Worm (Caenorhabditis elegans) whole organism, midembryonic: ENCODE data around the gene tre-4.
"Not testable (repeated sequence)": the region's sequence is repeated elsewhere in the genome, so short reads cannot be mapped to it uniquely, and the experiment has no call there.

ENCODE experiments used
- T22C8.4 ChIP-seq: fragments of 200-800 bp; sonication (Bioruptor generic); IDR thresholded peaks from 2 replicates; pipeline ENCODE4 v1.3.6; 2022; ENCODE audit warnings: missing genetic modification characterization, missing compliant biosample characterization
- cog-1 ChIP-seq: sonication (generic microtip); optimal IDR thresholded peaks from 2 replicates; lab custom pipeline; 2016; ENCODE audit warnings: missing genetic modification characterization, missing compliant biosample characterization
- flt-1 ChIP-seq: fragments of 200-800 bp; sonication (Bioruptor generic); IDR thresholded peaks from 2 replicates; pipeline ENCODE4 v1.3.6; 2022; ENCODE audit warnings: missing genetic modification characterization, missing compliant biosample characterization
- klf-2 ChIP-seq: fragments of 200-800 bp; sonication (Bioruptor generic); conservative IDR thresholded peaks from 2 replicates; pipeline ENCODE4 v1.3.6; 2022; ENCODE audit warnings: missing genetic modification reagents, missing genetic modification characterization, missing compliant biosample characterization
- med-1 ChIP-seq: sonication (generic microtip); optimal IDR thresholded peaks from 2 replicates; lab custom pipeline; 2017; ENCODE audit warnings: missing genetic modification characterization, mild to moderate bottlenecking, missing compliant biosample characterization, antibody characterized with exemption, missing genetic modification reagents; ENCODE audit not compliant: insufficient read depth
- ref-1 ChIP-seq: fragments of 200-800 bp; sonication (Bioruptor generic); conservative IDR thresholded peaks from 2 replicates; pipeline ENCODE4 v1.3.6; 2022; ENCODE audit warnings: missing genetic modification reagents, missing genetic modification characterization, missing compliant biosample characterization
- tab-1 ChIP-seq: fragments of 200-800 bp; sonication (Bioruptor generic); IDR thresholded peaks from 2 replicates; pipeline ENCODE4 v1.3.6; 2022; ENCODE audit warnings: missing genetic modification characterization, missing compliant biosample characterization
- ztf-23 ChIP-seq: fragments of 200-800 bp; sonication (Bioruptor generic); IDR thresholded peaks from 2 replicates; pipeline ENCODE4 v1.3.6; 2022; ENCODE audit warnings: missing genetic modification reagents, missing genetic modification characterization, missing compliant biosample characterization
- ztf-29 ChIP-seq: fragments of 200-800 bp; sonication (Bioruptor generic); IDR thresholded peaks from 2 replicates; pipeline ENCODE4 v1.3.6; 2022; ENCODE audit warnings: missing genetic modification reagents, missing genetic modification characterization, missing compliant biosample characterization

The tre-4 gene

DNA sequence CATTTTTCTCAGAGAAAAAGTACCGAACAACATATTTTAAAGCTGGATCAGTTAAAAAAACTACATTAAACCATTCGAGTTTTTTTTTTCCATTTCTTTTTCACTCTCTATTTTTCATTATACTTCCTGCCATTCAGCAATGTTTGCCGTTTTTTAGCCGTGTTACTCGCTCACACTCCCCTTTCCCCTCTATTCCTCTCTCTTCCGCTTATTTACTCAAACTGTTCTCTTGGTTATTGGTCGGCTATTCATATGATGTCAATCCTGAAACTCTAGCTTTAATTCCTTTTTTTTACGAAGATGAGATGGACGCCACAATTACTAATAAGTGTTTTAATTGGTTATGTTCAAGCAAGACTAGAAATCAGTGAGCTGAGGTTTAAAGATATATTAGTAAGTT, at the start of gene tre-4:
tre-4 (plus strand) TSS at position 301 of the 400 bp plus-strand sequence.
- TF ChIP-seq klf-2 (GFP tag; lab: Robert Waterston, UW) (no peak), cog-1 (no peak), T22C8.4 (no peak), med-1 (GFP tag; lab: Kevin White, UChicago) (no peak), ztf-29 (no peak), ztf-23 (GFP tag; lab: Robert Waterston, UW) (no peak), ref-1 (GFP tag; lab: Robert Waterston, UW) (no peak), tab-1 (no peak), flt-1 (GFP tag; lab: Robert Waterston, UW) (no peak)

ce11 chrX:13423340-13423739, 48.6 kb upstream of the tre-4 start, which contains the start of gene fkh-3:
Gene fkh-3, minus strand, starts transcription at chrX:13423440.
- TF ChIP-seq klf-2 (GFP tag; lab: Robert Waterston, UW), result no peak
- TF ChIP-seq T22C8.4, result no peak
- TF ChIP-seq med-1 (GFP tag; lab: Kevin White, UChicago), result no peak
- no peak for TF ChIP-seq tab-1
- no peak for TF ChIP-seq cog-1
- no peak for TF ChIP-seq flt-1 (GFP tag; lab: Robert Waterston, UW)
- TF ChIP-seq ref-1 (GFP tag; lab: Robert Waterston, UW), result no peak
- TF ChIP-seq ztf-23 (GFP tag; lab: Robert Waterston, UW), result no peak
- no peak for TF ChIP-seq ztf-29

DNA sequence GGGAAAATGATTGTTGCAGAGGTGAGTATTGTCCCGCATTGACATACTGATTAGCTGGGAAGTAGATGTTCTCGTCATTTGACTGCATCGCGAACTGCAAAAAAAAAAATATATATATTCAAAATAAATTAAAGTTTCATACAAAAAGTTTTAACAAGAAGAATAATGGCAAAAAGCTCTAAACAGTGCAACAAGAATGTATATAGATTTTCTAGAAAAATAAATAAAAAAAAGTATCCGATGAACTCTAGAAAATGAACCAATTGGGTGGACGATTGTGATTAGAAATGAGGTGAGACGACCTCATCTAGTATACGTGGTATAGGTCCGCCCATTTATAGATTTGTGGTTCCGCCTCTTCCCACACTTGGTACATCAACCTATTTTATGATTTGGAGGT, 43.2 kb upstream of the tre-4 start, which contains the start of gene fkh-4:
fkh-4 (minus strand) TSS at position 101 of the 400 bp plus-strand sequence.
- TF ChIP-seq T22C8.4; ztf-23 (GFP tag; lab: Robert Waterston, UW); cog-1: not testable (repeated sequence)

ce11 chrX:13431388-13431787, 40.6 kb upstream of the tre-4 start, which contains the start of gene C29F7.10:
Gene C29F7.10, minus strand, starts transcription at chrX:13431488.
- TF ChIP-seq flt-1 (GFP tag; lab: Robert Waterston, UW); cog-1; klf-2 (GFP tag; lab: Robert Waterston, UW): not testable (repeated sequence)

DNA sequence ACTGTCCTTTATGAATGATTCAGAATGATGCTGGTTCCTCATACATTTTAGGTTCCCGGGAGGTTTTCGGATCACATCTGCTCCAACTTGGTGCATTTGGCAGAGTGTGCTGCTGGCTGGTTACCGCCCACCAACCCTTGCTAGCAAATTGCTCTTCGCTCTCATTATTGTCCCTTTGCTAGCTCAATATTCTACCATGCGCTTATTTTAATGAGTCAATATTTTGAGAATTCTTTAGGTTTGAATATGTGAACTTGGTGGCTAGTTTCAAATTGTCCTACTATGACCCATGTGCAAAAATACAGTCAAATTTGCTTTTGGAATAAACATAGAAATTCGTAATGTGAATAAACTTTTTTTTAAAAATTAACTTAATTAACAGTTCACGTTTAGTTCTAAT, 36.8 kb upstream of the tre-4 start:
- TF ChIP-seq ztf-29, result no peak
- TF ChIP-seq cog-1, result no peak
- TF ChIP-seq ref-1 (GFP tag; lab: Robert Waterston, UW), result no peak
- TF ChIP-seq T22C8.4, result no peak

DNA sequence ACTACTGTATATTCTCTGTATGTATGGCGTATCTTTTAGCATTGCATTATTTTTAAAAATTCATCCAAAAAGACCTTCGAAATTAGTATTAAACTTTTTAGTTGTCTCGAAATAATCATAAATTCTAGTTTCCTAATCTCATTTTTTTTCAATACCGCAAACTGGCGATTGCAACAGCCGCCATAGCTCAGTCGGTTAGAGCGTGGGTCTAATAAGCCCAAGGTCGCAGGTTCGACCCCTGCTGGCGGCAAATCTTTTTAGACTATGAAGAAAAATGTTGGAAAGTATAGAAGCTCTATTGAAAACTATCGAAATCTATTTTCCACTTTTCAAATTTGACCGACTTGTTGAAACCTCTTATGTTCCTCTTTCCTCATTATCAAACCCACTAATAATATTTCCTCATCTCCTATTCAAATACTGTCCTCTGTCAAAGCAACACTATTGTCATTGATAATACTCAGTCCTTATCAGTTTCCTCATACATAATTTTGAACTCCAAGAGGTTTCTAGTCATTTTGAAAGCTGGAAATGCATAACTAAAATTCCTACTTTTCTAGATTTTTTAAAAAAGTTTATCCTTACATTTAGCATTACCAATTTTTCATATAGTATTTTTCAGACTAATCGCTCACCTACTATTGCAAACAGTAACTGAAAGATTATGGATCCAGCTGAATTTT, 36.0 kb upstream of the tre-4 start, which contains the start of gene jmjd-3.3:
jmjd-3.3 (plus strand) TSS at position 633 of the 683 bp plus-strand sequence.
- TF ChIP-seq klf-2 (GFP tag; lab: Robert Waterston, UW) (no peak), ref-1 (GFP tag; lab: Robert Waterston, UW) (no peak), flt-1 (GFP tag; lab: Robert Waterston, UW) (no peak), ztf-23 (GFP tag; lab: Robert Waterston, UW) (no peak)

DNA sequence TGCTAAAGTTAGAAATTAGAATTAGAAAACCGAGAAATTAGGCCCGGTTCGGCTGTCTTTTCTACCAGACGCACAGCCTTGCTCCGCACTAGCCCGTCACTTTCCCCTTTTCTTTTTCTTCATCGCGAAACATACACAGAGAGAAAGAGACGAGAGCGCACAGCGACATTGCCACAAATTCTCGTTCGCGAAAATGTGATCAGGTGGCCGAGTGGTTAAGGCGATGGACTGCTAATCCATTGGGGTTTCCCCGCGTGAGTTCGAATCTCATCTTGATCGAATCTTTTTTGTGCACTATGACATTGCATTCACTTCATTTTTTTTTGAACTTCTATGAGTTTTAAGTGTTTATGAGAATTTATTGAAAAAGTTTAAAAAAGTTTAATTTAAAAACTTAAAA, 29.5 kb upstream of the tre-4 start:
- TF ChIP-seq flt-1 (GFP tag; lab: Robert Waterston, UW), result peak; percentile 65
- TF ChIP-seq med-1 (GFP tag; lab: Kevin White, UChicago), result no peak
- peak; percentile 70; the same call in 1 of the 2 replicates for TF ChIP-seq ztf-23 (GFP tag; lab: Robert Waterston, UW)
- no peak for TF ChIP-seq ztf-29
- peak; percentile 46 for TF ChIP-seq cog-1
- TF ChIP-seq klf-2 (GFP tag; lab: Robert Waterston, UW), result 0 out of 2 replicates have a peak, but pooled peaks have one; percentile 19
- no peak for TF ChIP-seq ref-1 (GFP tag; lab: Robert Waterston, UW)
- no peak for TF ChIP-seq tab-1
- no peak for TF ChIP-seq T22C8.4

DNA sequence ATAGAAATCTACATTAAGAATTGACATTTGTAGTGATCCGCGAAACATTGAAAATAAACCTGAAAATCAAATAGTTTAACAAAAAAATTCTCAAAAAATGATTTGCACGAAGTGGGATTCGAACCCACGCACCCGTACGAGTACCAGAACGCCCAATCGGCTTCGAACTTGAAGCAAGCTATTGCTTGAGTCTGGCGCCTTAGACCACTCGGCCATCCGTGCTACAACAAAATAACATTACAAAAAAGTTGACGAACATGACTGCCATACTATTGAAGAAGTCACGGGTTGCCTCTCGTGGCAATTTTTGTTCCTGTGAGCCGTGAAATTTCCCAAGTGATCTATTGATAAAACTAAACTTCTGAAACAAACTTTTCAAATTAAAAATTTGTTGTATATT, 28.7 kb upstream of the tre-4 start:
- TF ChIP-seq T22C8.4 (no peak), klf-2 (GFP tag; lab: Robert Waterston, UW) (no peak)

ce11 chrX:13444267-13444666, 27.7 kb upstream of the tre-4 start:
- TF ChIP-seq klf-2 (GFP tag; lab: Robert Waterston, UW), result no peak
- no peak for TF ChIP-seq T22C8.4
- TF ChIP-seq cog-1, result no peak
- no peak for TF ChIP-seq flt-1 (GFP tag; lab: Robert Waterston, UW)
- no peak for TF ChIP-seq tab-1
- TF ChIP-seq ref-1 (GFP tag; lab: Robert Waterston, UW), result no peak
- TF ChIP-seq ztf-23 (GFP tag; lab: Robert Waterston, UW), result no peak
- no peak for TF ChIP-seq ztf-29
- no peak for TF ChIP-seq med-1 (GFP tag; lab: Kevin White, UChicago)

ce11 chrX:13446418-13446817, 25.5 kb upstream of the tre-4 start, which contains the start of gene set-8:
Gene set-8, plus strand, starts transcription at chrX:13446718.
- TF ChIP-seq cog-1, result no peak
- no peak for TF ChIP-seq ztf-23 (GFP tag; lab: Robert Waterston, UW)
- TF ChIP-seq ztf-29, result no peak
- TF ChIP-seq flt-1 (GFP tag; lab: Robert Waterston, UW), result no peak
- TF ChIP-seq ref-1 (GFP tag; lab: Robert Waterston, UW), result no peak
- no peak for TF ChIP-seq klf-2 (GFP tag; lab: Robert Waterston, UW)
- TF ChIP-seq T22C8.4, result no peak
- no peak for TF ChIP-seq med-1 (GFP tag; lab: Kevin White, UChicago)
